Fruit fly (Drosophila melanogaster) Kc167 (cell line): ENCODE data around the gene CG31200.

Experiments used
- Myc ChIP-seq: fragments of >200 bp; optimal IDR thresholded peaks from 2 replicates; lab custom pipeline; 2017; ENCODE audit warnings: missing external identifiers
- Sin3A ChIP-seq: fragments of >200 bp; optimal IDR thresholded peaks from 2 replicates; lab custom pipeline; 2018; ENCODE audit warnings: missing external identifiers
- h ChIP-seq: fragments of >200 bp; optimal IDR thresholded peaks from 3 replicates; lab custom pipeline; 2018; ENCODE audit warnings: missing external identifiers
- insv ChIP-seq: fragments of >200 bp; optimal IDR thresholded peaks from 3 replicates; lab custom pipeline; 2018; ENCODE audit warnings: missing external identifiers
- ttk ChIP-seq: sonication (Bioruptor generic); optimal IDR thresholded peaks from 2 replicates; lab custom pipeline; 2017; ENCODE audit warnings: missing external identifiers

DNA sequence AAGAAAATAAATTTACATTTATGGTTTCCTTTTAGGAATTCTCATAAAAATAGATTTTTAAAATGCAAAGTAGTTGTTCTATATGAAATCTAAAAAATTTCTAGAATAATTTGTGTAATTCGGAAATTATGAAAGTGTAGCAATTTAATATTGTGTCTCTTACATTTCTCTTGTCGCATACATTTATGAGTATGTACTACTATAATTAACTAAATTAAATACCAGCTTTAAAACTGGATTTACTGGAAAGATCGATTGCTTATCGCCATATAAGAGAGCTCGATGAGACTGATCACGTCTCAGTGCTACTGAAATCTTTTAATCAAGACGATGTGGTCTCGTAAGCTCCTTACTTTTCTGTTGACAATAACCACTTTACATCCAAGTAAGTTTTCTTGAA lies 13.8 kb downstream of the CG31200 start, which contains the start of gene CG31205:
- TF ChIP-seq h (lab: Kevin White, UChicago) (no peak), insv (lab: Kevin White, UChicago) (no peak), Sin3A (no peak), ttk (lab: Kevin White, UChicago) (no peak), Myc (lab: Kevin White, UChicago) (no peak)
